Worm (Caenorhabditis elegans) whole organism, young adult: ENCODE data around the gene Y41D4A.4.
A peak's percentile ranks its signal among the peaks of the same experiment; 100 is the strongest.

Source experiments
- B0261.1 ChIP-seq: sonication (generic microtip); optimal IDR thresholded peaks from 2 replicates; lab custom pipeline; 2016; ENCODE audit warnings: mild to moderate bottlenecking, missing genetic modification characterization, moderate library complexity, missing compliant biosample characterization
- C17E4.6 ChIP-seq: fragments of 200-800 bp; sonication (Bioruptor generic); IDR thresholded peaks from 2 replicates; pipeline ENCODE4 v1.3.6; 2022; ENCODE audit warnings: missing genetic modification reagents, missing genetic modification characterization, missing compliant biosample characterization
- D2030.7 ChIP-seq: fragments of 200-800 bp; sonication (Bioruptor generic); IDR thresholded peaks from 2 replicates; pipeline ENCODE4 v1.3.6; 2022; ENCODE audit warnings: missing genetic modification reagents, missing genetic modification characterization, missing compliant biosample characterization
- F22D6.2 ChIP-seq: sonication (generic microtip); optimal IDR thresholded peaks from 2 replicates; lab custom pipeline; 2016; ENCODE audit warnings: mild to moderate bottlenecking, missing genetic modification characterization, missing compliant biosample characterization
- F37B4.10 ChIP-seq: fragments of 200-800 bp; sonication (Bioruptor generic); IDR thresholded peaks from 2 replicates; pipeline ENCODE4 v1.3.6; 2022; ENCODE audit warnings: missing genetic modification characterization, missing compliant biosample characterization
- F39B2.1 ChIP-seq: fragments of 200-800 bp; sonication (Bioruptor generic); IDR thresholded peaks from 2 replicates; pipeline ENCODE4 v1.3.6; 2022; ENCODE audit warnings: missing genetic modification reagents, missing genetic modification characterization, missing compliant biosample characterization
- F49E8.2 ChIP-seq: sonication (generic microtip); optimal IDR thresholded peaks from 3 replicates; lab custom pipeline; 2017; ENCODE audit warnings: missing genetic modification characterization, mild to moderate bottlenecking, missing compliant biosample characterization, antibody characterized with exemption, moderate library complexity; ENCODE audit not compliant: insufficient read depth
- K11D2.4 ChIP-seq: fragments of 200-800 bp; sonication (Bioruptor generic); IDR thresholded peaks from 2 replicates; pipeline ENCODE4 v1.3.6; 2022; ENCODE audit warnings: missing genetic modification reagents, missing genetic modification characterization, missing compliant biosample characterization
- K12H6.12 ChIP-seq: fragments of 200-800 bp; sonication (Bioruptor generic); optimal IDR thresholded peaks from 2 replicates; lab custom pipeline; 2018; ENCODE audit warnings: mild to moderate bottlenecking, missing genetic modification characterization, missing compliant biosample characterization
- Y56A3A.18 ChIP-seq: fragments of 200-800 bp; sonication (Bioruptor generic); IDR thresholded peaks from 2 replicates; pipeline ENCODE4 v1.3.6; 2022; ENCODE audit warnings: missing genetic modification reagents, missing genetic modification characterization, missing compliant biosample characterization
- Y79H2A.3 ChIP-seq: fragments of 200-800 bp; sonication (Bioruptor generic); conservative IDR thresholded peaks from 2 replicates; pipeline ENCODE4 v1.3.6; 2022; ENCODE audit warnings: missing genetic modification reagents, missing genetic modification characterization, missing compliant biosample characterization
- ama-1 ChIP-seq, 3 experiments: fragments of 150-350 bp in 1 of 3; sonication (generic microtip) in 2 of 3; optimal IDR thresholded peaks; 2 replicates each; lab custom pipeline; 2014 to 2018; ENCODE audit warnings: missing biosample characterization in 2 of 3, missing genetic modification characterization in 2 of 3, missing genetic modification reagents in 2 of 3
- atf-7 ChIP-seq: sonication (generic microtip); optimal IDR thresholded peaks from 2 replicates; lab custom pipeline; 2017; ENCODE audit warnings: mild to moderate bottlenecking, missing genetic modification characterization, missing compliant biosample characterization
- athp-1 ChIP-seq: sonication (generic microtip); optimal IDR thresholded peaks from 2 replicates; lab custom pipeline; 2017; ENCODE audit warnings: mild to moderate bottlenecking, missing genetic modification characterization, missing compliant biosample characterization
- attf-3 ChIP-seq: fragments of 200-800 bp; sonication (Bioruptor generic); conservative IDR thresholded peaks from 2 replicates; pipeline ENCODE4 v1.3.6; 2022; ENCODE audit warnings: missing genetic modification reagents, missing genetic modification characterization, missing compliant biosample characterization
- attf-5 ChIP-seq: fragments of 200-800 bp; sonication (Bioruptor generic); optimal IDR thresholded peaks from 2 replicates; lab custom pipeline; 2018; ENCODE audit warnings: mild to moderate bottlenecking, missing genetic modification characterization, missing compliant biosample characterization
- ceh-40 ChIP-seq: fragments of 200-800 bp; sonication (Bioruptor generic); IDR thresholded peaks from 2 replicates; pipeline ENCODE4 v1.3.6; 2022; ENCODE audit warnings: missing genetic modification characterization, missing compliant biosample characterization
- ceh-91 ChIP-seq: fragments of 200-800 bp; sonication (Bioruptor generic); IDR thresholded peaks from 2 replicates; pipeline ENCODE4 v1.3.6; 2022; ENCODE audit warnings: missing genetic modification reagents, missing genetic modification characterization, missing compliant biosample characterization
- die-1 ChIP-seq: sonication (generic microtip); optimal IDR thresholded peaks from 2 replicates; lab custom pipeline; 2016; ENCODE audit warnings: missing genotype, mild to moderate bottlenecking, missing genetic modification characterization, missing compliant biosample characterization
- efl-1 ChIP-seq: fragments of 150-350 bp; optimal IDR thresholded peaks from 2 replicates; lab custom pipeline; 2014; ENCODE audit warnings: missing biosample characterization, missing genetic modification reagents, missing genetic modification characterization
- egl-44 ChIP-seq: fragments of 200-800 bp; sonication (Bioruptor generic); IDR thresholded peaks from 2 replicates; pipeline ENCODE4 v1.3.6; 2022; ENCODE audit warnings: missing genetic modification reagents, missing genetic modification characterization, missing compliant biosample characterization
- egrh-3 ChIP-seq: fragments of 200-800 bp; sonication (Bioruptor generic); IDR thresholded peaks from 2 replicates; pipeline ENCODE4 v1.3.6; 2022; ENCODE audit warnings: missing genetic modification reagents, missing genetic modification characterization, missing compliant biosample characterization
- ekl-4 ChIP-seq: fragments of 200-800 bp; sonication (Bioruptor generic); IDR thresholded peaks from 2 replicates; pipeline ENCODE4 v1.3.6; 2022; ENCODE audit warnings: missing genetic modification reagents, missing genetic modification characterization, missing compliant biosample characterization
- him-1 ChIP-seq: sonication (generic microtip); optimal IDR thresholded peaks from 2 replicates; lab custom pipeline; 2016; ENCODE audit warnings: missing genotype, missing genetic modification reagents, missing genetic modification characterization, missing compliant biosample characterization
- hlh-12 ChIP-seq: sonication (generic microtip); optimal IDR thresholded peaks from 2 replicates; lab custom pipeline; 2016; ENCODE audit warnings: missing genetic modification characterization, missing compliant biosample characterization
- hlh-26 ChIP-seq: fragments of 200-800 bp; sonication (Bioruptor generic); conservative IDR thresholded peaks from 2 replicates; pipeline ENCODE4 v1.3.6; 2022; ENCODE audit warnings: missing genetic modification reagents, missing genetic modification characterization, missing compliant biosample characterization
- hmg-20 ChIP-seq: fragments of 200-800 bp; sonication (Bioruptor generic); IDR thresholded peaks from 2 replicates; pipeline ENCODE4 v1.3.6; 2022; ENCODE audit warnings: missing genetic modification reagents, missing genetic modification characterization, missing compliant biosample characterization
- lin-26 ChIP-seq: fragments of 200-800 bp; sonication (Bioruptor generic); IDR thresholded peaks from 2 replicates; pipeline ENCODE4 v1.3.6; 2022; ENCODE audit warnings: missing genetic modification reagents, missing genetic modification characterization, missing compliant biosample characterization
- lin-54 ChIP-seq: fragments of 200-800 bp; sonication (Bioruptor generic); optimal IDR thresholded peaks from 2 replicates; lab custom pipeline; 2018; ENCODE audit warnings: mild to moderate bottlenecking, missing genetic modification characterization, missing compliant biosample characterization
- lir-1 ChIP-seq: fragments of 200-800 bp; sonication (Bioruptor generic); conservative IDR thresholded peaks from 2 replicates; pipeline ENCODE4 v1.3.6; 2022; ENCODE audit warnings: missing genetic modification reagents, missing genetic modification characterization, missing compliant biosample characterization
- madf-8 ChIP-seq: fragments of 200-800 bp; sonication (Bioruptor generic); conservative IDR thresholded peaks from 2 replicates; pipeline ENCODE4 v1.3.6; 2022; ENCODE audit warnings: missing genetic modification reagents, missing genetic modification characterization, missing compliant biosample characterization
- mcd-1 ChIP-seq: fragments of 200-800 bp; sonication (Bioruptor generic); IDR thresholded peaks from 2 replicates; pipeline ENCODE4 v1.3.6; 2022; ENCODE audit warnings: missing genetic modification reagents, missing genetic modification characterization, missing compliant biosample characterization
- mel-28 ChIP-seq: sonication (generic microtip); optimal IDR thresholded peaks from 2 replicates; lab custom pipeline; 2016; ENCODE audit warnings: borderline replicate concordance, mild to moderate bottlenecking, missing genetic modification characterization, missing compliant biosample characterization
- mes-4 ChIP-seq: sonication (generic microtip); optimal IDR thresholded peaks from 2 replicates; lab custom pipeline; 2016; ENCODE audit warnings: missing genotype, missing genetic modification characterization, missing compliant biosample characterization
- nfya-1 ChIP-seq: sonication (generic microtip); optimal IDR thresholded peaks from 2 replicates; lab custom pipeline; 2017; ENCODE audit warnings: antibody characterized with exemption, missing compliant biosample characterization, missing genetic modification characterization, borderline replicate concordance; ENCODE audit not compliant: insufficient read depth
- nhr-179 ChIP-seq: sonication (generic microtip); optimal IDR thresholded peaks from 2 replicates; lab custom pipeline; 2016; ENCODE audit warnings: mild to moderate bottlenecking, missing genetic modification characterization, missing compliant biosample characterization
- nhr-90 ChIP-seq: sonication (generic microtip); optimal IDR thresholded peaks from 2 replicates; lab custom pipeline; 2016; ENCODE audit warnings: missing genotype, mild to moderate bottlenecking, missing genetic modification characterization, missing compliant biosample characterization
- pbrm-1 ChIP-seq: fragments of 200-800 bp; sonication (Bioruptor generic); IDR thresholded peaks from 2 replicates; pipeline ENCODE4 v1.3.6; 2022; ENCODE audit warnings: missing genetic modification reagents, missing genetic modification characterization, missing compliant biosample characterization
- pha-4 ChIP-seq: fragments of 150-350 bp; sonication (generic microtip); optimal IDR thresholded peaks from 2 replicates; lab custom pipeline; 2014; ENCODE audit warnings: missing biosample characterization, missing genetic modification reagents, missing genetic modification characterization
- rpc-1 ChIP-seq, 2 experiments: fragments of 150-350 bp in 1 of 2; sonication (generic microtip) in 1 of 2; optimal IDR thresholded peaks; 2 replicates each; lab custom pipeline; 2014 to 2018; ENCODE audit warnings: missing biosample characterization in 1 of 2, missing genetic modification characterization in 1 of 2, missing genetic modification reagents in 1 of 2, missing genotype in 1 of 2
- sdz-38 ChIP-seq: sonication (generic microtip); optimal IDR thresholded peaks from 2 replicates; lab custom pipeline; 2016; ENCODE audit warnings: missing genotype, missing genetic modification characterization, missing compliant biosample characterization
- snpc-1.3 ChIP-seq: sonication (generic microtip); optimal IDR thresholded peaks from 2 replicates; lab custom pipeline; 2017; ENCODE audit warnings: missing genetic modification characterization, mild to moderate bottlenecking, missing compliant biosample characterization, antibody characterized with exemption, moderate library complexity, missing genotype, missing genetic modification reagents; ENCODE audit not compliant: insufficient read depth
- snpc-3.4 ChIP-seq: sonication (generic microtip); optimal IDR thresholded peaks from 2 replicates; lab custom pipeline; 2017; ENCODE audit warnings: missing genetic modification characterization, mild to moderate bottlenecking, missing compliant biosample characterization, antibody characterized with exemption, moderate library complexity, missing genotype, missing genetic modification reagents
- unc-130 ChIP-seq: sonication (generic microtip); optimal IDR thresholded peaks from 2 replicates; lab custom pipeline; 2016; ENCODE audit warnings: missing genetic modification reagents, missing genetic modification characterization, missing compliant biosample characterization
- xnd-1 ChIP-seq: sonication (generic microtip); optimal IDR thresholded peaks from 2 replicates; lab custom pipeline; 2016; ENCODE audit warnings: missing genotype, missing genetic modification reagents, missing genetic modification characterization, missing compliant biosample characterization
- ztf-25 ChIP-seq: fragments of 200-800 bp; sonication (Bioruptor generic); IDR thresholded peaks from 2 replicates; pipeline ENCODE4 v1.3.6; 2022; ENCODE audit warnings: missing genetic modification reagents, missing genetic modification characterization, missing compliant biosample characterization
- ztf-6 ChIP-seq: fragments of 200-800 bp; sonication (Bioruptor generic); IDR thresholded peaks from 2 replicates; pipeline ENCODE4 v1.3.6; 2022; ENCODE audit warnings: missing genetic modification reagents, missing genetic modification characterization, missing compliant biosample characterization

Gene Y41D4A.4

DNA sequence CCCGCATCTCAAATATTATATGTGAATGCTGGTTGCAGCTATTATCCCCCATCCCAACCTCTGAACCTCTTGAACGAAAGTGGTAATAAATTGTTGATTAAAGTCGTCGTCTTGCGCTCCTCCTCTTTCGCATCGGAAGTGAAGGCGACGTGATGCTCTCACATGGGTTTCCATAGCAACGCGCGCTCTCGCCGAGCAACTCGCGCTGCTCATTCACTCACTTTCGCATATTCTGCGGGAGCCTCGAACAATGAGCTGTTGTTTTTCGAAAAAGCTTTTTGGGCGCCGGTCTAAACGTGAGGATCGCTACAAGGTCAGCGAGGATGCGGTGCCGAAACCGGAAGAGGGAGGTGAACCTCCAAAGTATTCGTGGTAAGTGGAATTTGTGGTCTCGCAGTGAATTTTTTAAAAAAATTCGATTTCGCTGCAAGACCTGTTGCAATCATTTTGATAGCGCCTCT is 34.7 kb upstream of the Y41D4A.4 start, which contains the start of gene rpi-2 (continued):
- TF ChIP-seq K12H6.12 (peak; percentile 42), D2030.7 (peak; percentile 60), attf-5 (GFP tag; lab: Kevin White, UChicago) (peak; percentile 63), efl-1 (no peak), lir-1 (GFP tag; lab: Robert Waterston, UW) (no peak), pha-4 (no peak), hmg-20 (GFP tag; lab: Robert Waterston, UW) (peak; percentile 78), xnd-1 (tag; lab: Kevin White, UChicago) (peak; percentile 69), ama-1 (optimal IDR thresholded peaks at IDR 0.05; lab: Kevin White, UChicago) (no peak), ama-1 (GFP tag; optimal IDR thresholded peaks at IDR 0.05; lab: Kevin White, UChicago) (peak; percentile 49 to 50), F37B4.10 (GFP tag; lab: Robert Waterston, UW) (0 out of 2 replicates have a peak, but pooled peaks have one; percentile 38), attf-3 (GFP tag; lab: Robert Waterston, UW) (peak; percentile 54; the same call in 1 of the 2 replicates), mel-28 (tag; lab: Kevin White, UChicago) (no peak), ztf-6 (GFP tag; lab: Robert Waterston, UW) (no peak), sdz-38 (tag; lab: Kevin White, UChicago) (no peak), F49E8.2 (peak; percentile 96), unc-130 (peak; percentile 91), die-1 (tag; lab: Kevin White, UChicago) (peak; percentile 71), nhr-90 (tag; lab: Kevin White, UChicago) (peak; percentile 66), him-1 (peak; percentile 69), Y56A3A.18 (GFP tag; lab: Robert Waterston, UW) (peak; percentile 74; the same call in 1 of the 2 replicates), hlh-12 (tag; lab: Kevin White, UChicago) (no peak), nhr-179 (tag; lab: Kevin White, UChicago) (no peak), F39B2.1 (GFP tag; lab: Robert Waterston, UW) (peak; percentile 92), hlh-26 (0 out of 2 replicates have a peak, but pooled peaks have one; percentile 70), ceh-40 (GFP tag; lab: Robert Waterston, UW) (peak; percentile 94), F22D6.2 (tag; lab: Kevin White, UChicago) (no peak), athp-1 (tag; lab: Kevin White, UChicago) (peak; percentile 97), ztf-25 (no peak), mes-4 (tag; lab: Kevin White, UChicago) (peak; percentile 60), rpc-1 (optimal IDR thresholded peaks at IDR 0.05; lab: Kevin White, UChicago) (no peak), rpc-1 (tag; optimal IDR thresholded peaks at IDR 0.05; lab: Kevin White, UChicago) (no peak), C17E4.6 (GFP tag; lab: Robert Waterston, UW) (peak; percentile 90), Y79H2A.3 (GFP tag; lab: Robert Waterston, UW) (peak; percentile 98), K11D2.4 (GFP tag; lab: Robert Waterston, UW) (peak; percentile 67; the same call in 1 of the 2 replicates), egl-44 (GFP tag; lab: Robert Waterston, UW) (peak; percentile 93), atf-7 (tag; lab: Kevin White, UChicago) (peak; percentile 78), egrh-3 (no peak), pbrm-1 (GFP tag; lab: Robert Waterston, UW) (peak; percentile 83), lin-54 (GFP tag; lab: Kevin White, UChicago) (peak; percentile 86), nfya-1 (tag; lab: Kevin White, UChicago) (no peak), snpc-1.3 (tag; lab: Kevin White, UChicago) (no peak), lin-26 (GFP tag; lab: Robert Waterston, UW) (peak; percentile 96), mcd-1 (peak; percentile 86), snpc-3.4 (tag; lab: Kevin White, UChicago) (peak; percentile 87), B0261.1 (peak; percentile 21), ceh-91 (GFP tag; lab: Robert Waterston, UW) (peak; percentile 45; the same call in 1 of the 2 replicates), madf-8 (peak; percentile 51), ekl-4 (GFP tag; lab: Robert Waterston, UW) (peak; percentile 96)
